Worm (Caenorhabditis elegans) whole organism, young adult: ENCODE measurements around the gene gcn-1.

ENCODE experiments used
- B0261.1 ChIP-seq: sonication (generic microtip); optimal IDR thresholded peaks from 2 replicates; lab custom pipeline; 2016; ENCODE audit warnings: mild to moderate bottlenecking, missing genetic modification characterization, moderate library complexity, missing compliant biosample characterization
- F23B12.7 ChIP-seq: sonication (generic microtip); optimal IDR thresholded peaks from 2 replicates; lab custom pipeline; 2017; ENCODE audit warnings: missing genetic modification characterization, mild to moderate bottlenecking, missing compliant biosample characterization, antibody characterized with exemption, moderate library complexity; ENCODE audit not compliant: insufficient read depth
- F33H1.4 ChIP-seq: fragments of 200-800 bp; sonication (Bioruptor generic); IDR thresholded peaks from 2 replicates; pipeline ENCODE4 v1.3.6; 2022; ENCODE audit warnings: missing genetic modification reagents, missing genetic modification characterization, missing compliant biosample characterization
- F39B2.1 ChIP-seq: fragments of 200-800 bp; sonication (Bioruptor generic); IDR thresholded peaks from 2 replicates; pipeline ENCODE4 v1.3.6; 2022; ENCODE audit warnings: missing genetic modification reagents, missing genetic modification characterization, missing compliant biosample characterization
- T26A5.8 ChIP-seq: sonication (generic microtip); optimal IDR thresholded peaks from 2 replicates; lab custom pipeline; 2016; ENCODE audit warnings: missing genetic modification characterization, missing compliant biosample characterization
- Y56A3A.18 ChIP-seq: fragments of 200-800 bp; sonication (Bioruptor generic); IDR thresholded peaks from 2 replicates; pipeline ENCODE4 v1.3.6; 2022; ENCODE audit warnings: missing genetic modification reagents, missing genetic modification characterization, missing compliant biosample characterization
- Y95B8A.8 ChIP-seq: fragments of 200-800 bp; sonication (Bioruptor generic); IDR thresholded peaks from 2 replicates; pipeline ENCODE4 v1.3.6; 2022; ENCODE audit warnings: missing genetic modification reagents, missing genetic modification characterization, missing compliant biosample characterization
- ZK185.1 ChIP-seq: sonication (generic microtip); optimal IDR thresholded peaks from 2 replicates; lab custom pipeline; 2016; ENCODE audit warnings: mild to moderate bottlenecking, missing genetic modification characterization, missing compliant biosample characterization; ENCODE audit not compliant: poor library complexity, severe bottlenecking
- ama-1 ChIP-seq, 3 experiments: fragments of 150-350 bp in 1 of 3; sonication (generic microtip) in 2 of 3; optimal IDR thresholded peaks; 2 replicates each; lab custom pipeline; 2014 to 2018; ENCODE audit warnings: missing biosample characterization in 2 of 3, missing genetic modification characterization in 2 of 3, missing genetic modification reagents in 2 of 3
- aptf-2 ChIP-seq: fragments of 200-800 bp; sonication (Bioruptor generic); conservative IDR thresholded peaks from 2 replicates; pipeline ENCODE4 v1.3.6; 2022; ENCODE audit warnings: missing genetic modification reagents, missing genetic modification characterization, missing compliant biosample characterization
- attf-3 ChIP-seq: fragments of 200-800 bp; sonication (Bioruptor generic); conservative IDR thresholded peaks from 2 replicates; pipeline ENCODE4 v1.3.6; 2022; ENCODE audit warnings: missing genetic modification reagents, missing genetic modification characterization, missing compliant biosample characterization
- ceh-79 ChIP-seq: sonication (generic microtip); optimal IDR thresholded peaks from 2 replicates; lab custom pipeline; 2017; ENCODE audit warnings: mild to moderate bottlenecking, missing genetic modification characterization, missing compliant biosample characterization
- ceh-91 ChIP-seq: fragments of 200-800 bp; sonication (Bioruptor generic); IDR thresholded peaks from 2 replicates; pipeline ENCODE4 v1.3.6; 2022; ENCODE audit warnings: missing genetic modification reagents, missing genetic modification characterization, missing compliant biosample characterization
- die-1 ChIP-seq: sonication (generic microtip); optimal IDR thresholded peaks from 2 replicates; lab custom pipeline; 2016; ENCODE audit warnings: missing genotype, mild to moderate bottlenecking, missing genetic modification characterization, missing compliant biosample characterization
- dpff-1 ChIP-seq: sonication (generic microtip); optimal IDR thresholded peaks from 2 replicates; lab custom pipeline; 2017; ENCODE audit warnings: mild to moderate bottlenecking, missing genetic modification characterization, missing compliant biosample characterization
- hmg-1.2 ChIP-seq: fragments of 200-800 bp; sonication (Bioruptor generic); IDR thresholded peaks from 2 replicates; pipeline ENCODE4 v1.3.6; 2022; ENCODE audit warnings: missing genetic modification reagents, missing genetic modification characterization, missing compliant biosample characterization
- hsf-1 ChIP-seq: fragments of 200-800 bp; sonication (Bioruptor generic); IDR thresholded peaks from 2 replicates; pipeline ENCODE4 v1.3.6; 2022; ENCODE audit warnings: missing genetic modification reagents, missing genetic modification characterization, missing compliant biosample characterization
- lag-1 ChIP-seq: fragments of 200-800 bp; sonication (Bioruptor generic); IDR thresholded peaks from 2 replicates; pipeline ENCODE4 v1.3.6; 2022; ENCODE audit warnings: missing genetic modification reagents, missing genetic modification characterization, missing compliant biosample characterization
- let-607 ChIP-seq, 2 experiments: fragments of 200-800 bp in 1 of 2; sonication (Bioruptor generic) in 1 of 2; sonication (generic microtip) in 1 of 2; optimal IDR thresholded peaks; 2 replicates each; lab custom pipeline; 2016 to 2018; ENCODE audit warnings: mild to moderate bottlenecking in 2 of 2, missing compliant biosample characterization in 2 of 2, missing genetic modification characterization in 2 of 2, moderate library complexity in 2 of 2, missing genotype in 1 of 2
- lin-26 ChIP-seq: fragments of 200-800 bp; sonication (Bioruptor generic); IDR thresholded peaks from 2 replicates; pipeline ENCODE4 v1.3.6; 2022; ENCODE audit warnings: missing genetic modification reagents, missing genetic modification characterization, missing compliant biosample characterization
- lin-40 ChIP-seq: sonication (generic microtip); optimal IDR thresholded peaks from 2 replicates; lab custom pipeline; 2016; ENCODE audit warnings: missing genetic modification characterization, mild to moderate bottlenecking, missing compliant biosample characterization, missing genotype, missing genetic modification reagents
- lin-54 ChIP-seq: fragments of 200-800 bp; sonication (Bioruptor generic); optimal IDR thresholded peaks from 2 replicates; lab custom pipeline; 2018; ENCODE audit warnings: mild to moderate bottlenecking, missing genetic modification characterization, missing compliant biosample characterization
- lsl-1 ChIP-seq: fragments of 200-800 bp; sonication (Bioruptor generic); optimal IDR thresholded peaks from 2 replicates; lab custom pipeline; 2018; ENCODE audit warnings: mild to moderate bottlenecking, missing genetic modification characterization, moderate library complexity, missing compliant biosample characterization
- madf-6 ChIP-seq: fragments of 200-800 bp; sonication (Bioruptor generic); IDR thresholded peaks from 2 replicates; pipeline ENCODE4 v1.3.6; 2022; ENCODE audit warnings: missing genetic modification reagents, missing genetic modification characterization, missing compliant biosample characterization
- madf-8 ChIP-seq: fragments of 200-800 bp; sonication (Bioruptor generic); conservative IDR thresholded peaks from 2 replicates; pipeline ENCODE4 v1.3.6; 2022; ENCODE audit warnings: missing genetic modification reagents, missing genetic modification characterization, missing compliant biosample characterization
- mes-4 ChIP-seq: sonication (generic microtip); optimal IDR thresholded peaks from 2 replicates; lab custom pipeline; 2016; ENCODE audit warnings: missing genotype, missing genetic modification characterization, missing compliant biosample characterization
- nfyb-1 ChIP-seq: fragments of 200-800 bp; sonication (Bioruptor generic); IDR thresholded peaks from 2 replicates; pipeline ENCODE4 v1.3.6; 2022; ENCODE audit warnings: missing genetic modification reagents, missing genetic modification characterization, missing compliant biosample characterization
- nhr-80 ChIP-seq: sonication (generic microtip); optimal IDR thresholded peaks from 2 replicates; lab custom pipeline; 2016; ENCODE audit warnings: missing genetic modification characterization, missing compliant biosample characterization
- rpc-1 ChIP-seq, 2 experiments: fragments of 150-350 bp in 1 of 2; sonication (generic microtip) in 1 of 2; optimal IDR thresholded peaks; 2 replicates each; lab custom pipeline; 2014 to 2018; ENCODE audit warnings: missing biosample characterization in 1 of 2, missing genetic modification characterization in 1 of 2, missing genetic modification reagents in 1 of 2, missing genotype in 1 of 2
- snpc-1.3 ChIP-seq: sonication (generic microtip); optimal IDR thresholded peaks from 2 replicates; lab custom pipeline; 2017; ENCODE audit warnings: missing genetic modification characterization, mild to moderate bottlenecking, missing compliant biosample characterization, antibody characterized with exemption, moderate library complexity, missing genotype, missing genetic modification reagents; ENCODE audit not compliant: insufficient read depth
- somi-1 ChIP-seq: fragments of 200-800 bp; sonication (Bioruptor generic); optimal IDR thresholded peaks from 2 replicates; lab custom pipeline; 2018; ENCODE audit warnings: mild to moderate bottlenecking, missing genetic modification characterization, missing compliant biosample characterization
- sptf-2 ChIP-seq: fragments of 200-800 bp; sonication (Bioruptor generic); optimal IDR thresholded peaks from 2 replicates; lab custom pipeline; 2018; ENCODE audit warnings: mild to moderate bottlenecking, missing genetic modification characterization, missing compliant biosample characterization
- tbp1 ChIP-seq: fragments of 200-800 bp; sonication (Bioruptor generic); optimal IDR thresholded peaks from 2 replicates; lab custom pipeline; 2018; ENCODE audit warnings: mild to moderate bottlenecking, missing genetic modification characterization, missing compliant biosample characterization
- ztf-26 ChIP-seq: sonication (generic microtip); optimal IDR thresholded peaks from 2 replicates; lab custom pipeline; 2017; ENCODE audit warnings: missing genetic modification characterization, missing compliant biosample characterization
- ztf-28 ChIP-seq: fragments of 200-800 bp; sonication (Bioruptor generic); IDR thresholded peaks from 2 replicates; pipeline ENCODE4 v1.3.6; 2022; ENCODE audit warnings: missing genetic modification reagents, missing genetic modification characterization, missing compliant biosample characterization
- ztf-6 ChIP-seq: fragments of 200-800 bp; sonication (Bioruptor generic); IDR thresholded peaks from 2 replicates; pipeline ENCODE4 v1.3.6; 2022; ENCODE audit warnings: missing genetic modification reagents, missing genetic modification characterization, missing compliant biosample characterization

gcn-1 gene

DNA sequence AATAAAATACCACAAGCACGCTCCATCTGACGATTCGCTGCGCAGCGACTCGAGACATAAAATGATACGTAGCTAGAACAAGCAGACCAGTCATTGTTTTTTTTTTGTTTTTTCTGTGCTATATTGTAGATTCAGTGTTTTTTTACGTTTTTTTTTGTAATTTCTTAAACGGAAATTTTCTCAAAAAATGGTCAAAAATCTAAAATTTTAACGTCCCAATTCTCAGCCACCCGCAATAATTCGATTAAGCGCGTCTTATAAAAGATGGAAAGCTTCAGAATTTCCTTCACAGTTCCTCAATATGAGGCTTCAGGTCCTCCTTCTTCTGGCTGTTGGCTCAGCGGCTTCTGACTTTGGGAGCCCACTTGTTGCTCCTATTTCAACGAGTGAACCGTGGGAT is 34.2 kb upstream of the gcn-1 start, which contains the start of gene Y48G9A.6:
TSS of gene Y48G9A.6 (plus strand) at position 301 of the 400 bp plus-strand sequence.
- TF ChIP-seq die-1 (tag; lab: Kevin White, UChicago) (no peak), hsf-1 (GFP tag; lab: Robert Waterston, UW) (no peak), T26A5.8 (no peak), dpff-1 (tag; lab: Kevin White, UChicago) (no peak), ceh-79 (tag; lab: Kevin White, UChicago) (no peak), ama-1 (optimal IDR thresholded peaks at IDR 0.05; lab: Kevin White, UChicago) (no peak), ama-1 (GFP tag; optimal IDR thresholded peaks at IDR 0.05; lab: Kevin White, UChicago) (no peak), F23B12.7 (tag; lab: Kevin White, UChicago) (no peak), aptf-2 (GFP tag; lab: Robert Waterston, UW) (no peak)
- TF ChIP-seq, all 124 proteins: peak for 0

DNA sequence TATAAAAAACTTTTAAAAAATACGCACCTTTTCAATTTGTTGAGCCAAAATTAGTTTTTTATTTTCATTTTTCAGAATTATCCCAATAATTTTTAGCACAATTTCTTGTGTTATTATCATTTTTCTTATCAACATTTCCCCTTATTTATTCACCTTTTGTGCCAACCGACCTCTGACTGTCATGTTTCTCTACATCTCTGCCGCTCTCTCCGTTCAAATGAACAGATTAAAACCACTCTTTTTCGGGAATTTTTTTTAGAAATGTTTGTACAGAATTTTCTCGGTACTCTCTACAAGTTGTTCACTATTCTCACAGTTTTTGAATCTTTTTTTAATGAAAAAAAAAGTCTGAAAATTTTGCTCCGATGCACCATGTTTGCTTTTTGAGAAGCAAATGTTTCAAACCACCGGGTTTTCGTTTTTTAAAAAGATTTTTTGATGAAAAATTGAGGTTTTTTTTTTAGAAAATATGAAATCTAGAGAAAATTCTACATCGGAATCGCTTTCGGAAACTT is 28.0 kb upstream of the gcn-1 start, which contains the start of gene frl-1:
TSS of gene frl-1 (plus strand) at position 465 of the 515 bp plus-strand sequence.
- TF ChIP-seq nhr-80 (peak; percentile 56), attf-3 (GFP tag; lab: Robert Waterston, UW) (no peak), sptf-2 (GFP tag; lab: Kevin White, UChicago) (no peak)

DNA sequence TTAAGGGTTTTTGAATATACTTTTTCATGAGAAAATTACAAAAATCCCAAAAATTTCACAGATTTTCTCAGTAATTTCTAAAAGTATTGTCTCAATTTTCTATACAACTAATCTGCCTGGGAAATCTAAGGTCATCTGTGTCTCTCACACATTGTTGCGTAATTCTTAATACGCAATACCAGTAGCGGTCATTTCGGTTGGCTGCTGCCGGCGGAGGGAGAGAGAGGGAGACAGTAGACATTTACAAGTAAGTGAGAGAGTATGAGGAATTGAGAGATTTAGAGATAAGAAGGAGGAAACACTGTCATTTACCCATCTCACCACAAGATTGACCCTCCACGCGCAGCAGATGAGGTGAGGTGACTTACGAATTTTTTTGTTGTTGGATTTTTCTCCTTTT is 25.8 kb upstream of the gcn-1 start:
- peak; percentile 75 for TF ChIP-seq hmg-1.2
- no peak for TF ChIP-seq nfyb-1 (GFP tag; lab: Robert Waterston, UW)

DNA sequence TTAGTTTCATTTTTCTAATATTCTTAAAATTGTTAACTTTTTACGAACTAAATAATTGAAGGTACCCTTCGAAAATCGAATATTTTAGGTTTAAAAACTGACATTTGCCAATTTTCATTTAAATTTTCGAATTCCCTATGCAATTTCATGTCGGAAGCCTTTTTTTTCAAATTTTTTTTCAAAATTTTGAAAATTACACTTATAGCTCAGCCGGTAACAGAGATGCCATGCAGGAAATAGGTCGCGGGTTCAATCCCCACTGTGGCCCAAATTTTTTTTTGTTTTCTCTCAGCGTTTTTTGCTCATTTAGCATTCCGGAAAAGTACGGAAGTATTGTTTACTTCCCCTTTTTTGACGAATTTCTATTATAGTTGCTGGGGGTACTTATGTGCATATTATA is 22.4 kb upstream of the gcn-1 start:
- TF ChIP-seq Y95B8A.8 (GFP tag; lab: Robert Waterston, UW) (no peak), B0261.1 (tag; lab: Kevin White, UChicago) (peak; percentile 45), tbp1 (GFP tag; lab: Kevin White, UChicago) (peak; percentile 72), rpc-1 (optimal IDR thresholded peaks at IDR 0.05; lab: Kevin White, UChicago) (no peak), rpc-1 (tag; optimal IDR thresholded peaks at IDR 0.05; lab: Kevin White, UChicago) (peak; percentile 63)
- TF ChIP-seq, all 124 proteins: peak for 3

DNA sequence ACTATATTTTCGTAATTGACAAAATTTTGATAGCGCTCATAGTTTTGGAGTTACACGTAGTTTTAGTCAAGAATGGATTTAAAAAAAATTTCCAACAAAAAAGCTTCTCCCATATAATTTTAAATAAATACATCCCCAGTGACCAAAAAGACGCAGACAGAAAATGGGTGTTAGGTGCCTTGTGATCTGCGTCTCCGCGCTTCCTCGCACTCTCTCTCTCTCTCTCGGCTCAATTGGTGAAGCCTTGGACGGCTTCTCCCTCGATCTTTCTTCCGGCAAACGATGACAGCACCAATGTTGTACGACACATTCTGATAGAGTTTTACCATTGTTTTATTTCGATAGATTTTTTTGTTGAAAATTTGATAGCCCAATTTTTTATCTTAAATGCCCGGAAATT is 21.8 kb upstream of the gcn-1 start:
- TF ChIP-seq hmg-1.2 (peak; percentile 73; the same call in 1 of the 2 replicates), ZK185.1 (tag; lab: Kevin White, UChicago) (no peak), rpc-1 (optimal IDR thresholded peaks at IDR 0.05; lab: Kevin White, UChicago) (no peak), rpc-1 (tag; optimal IDR thresholded peaks at IDR 0.05; lab: Kevin White, UChicago) (no peak)

DNA sequence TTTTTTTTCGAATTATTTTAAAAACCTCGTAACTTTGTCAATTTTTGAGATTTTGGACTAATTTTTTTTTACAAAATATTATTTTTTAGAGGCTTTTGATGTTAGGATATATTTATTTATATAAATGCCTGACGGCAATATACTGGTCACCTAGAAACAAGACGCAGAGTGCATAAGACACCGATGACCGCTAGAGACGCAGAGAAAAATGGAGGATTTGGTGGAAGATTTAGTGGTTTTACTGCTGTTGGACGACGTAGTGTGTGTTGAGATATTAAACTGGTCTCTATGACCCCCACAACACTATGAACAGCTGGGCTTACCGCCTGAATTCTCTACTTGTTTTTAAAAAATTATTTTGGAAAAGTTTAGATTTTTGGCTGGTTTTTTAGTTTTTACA is 19.7 kb upstream of the gcn-1 start:
- no peak for TF ChIP-seq ztf-28 (GFP tag; lab: Robert Waterston, UW)
- no peak for TF ChIP-seq madf-8
- peak; percentile 64; the same call in 1 of the 2 replicates for TF ChIP-seq hmg-1.2
- TF ChIP-seq lin-40 (tag; lab: Kevin White, UChicago): no peak
- no peak for TF ChIP-seq ztf-26 (tag; lab: Kevin White, UChicago)
- TF ChIP-seq, all 124 proteins: peak for 1

DNA sequence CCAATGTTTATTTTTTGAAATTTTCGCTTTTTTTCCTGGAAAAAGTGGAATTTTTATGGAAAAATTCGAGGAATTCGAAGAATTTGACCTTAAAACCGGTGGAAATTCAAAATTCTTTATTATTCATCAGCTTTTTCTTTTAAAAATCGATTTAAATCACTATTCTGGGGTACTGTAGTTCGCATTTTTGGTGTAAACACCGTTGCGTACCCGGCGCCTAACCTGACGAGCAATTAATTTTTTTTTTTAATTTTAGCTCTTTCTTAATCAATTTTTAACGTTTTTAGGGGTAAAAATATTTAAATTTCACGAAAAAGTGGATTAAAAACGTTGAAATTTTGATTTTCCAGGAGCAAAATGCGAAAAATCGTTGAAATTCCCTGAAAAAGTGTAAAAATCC is 17.8 kb upstream of the gcn-1 start:
- TF ChIP-seq snpc-1.3 (no peak), lsl-1 (GFP tag; lab: Kevin White, UChicago) (peak; percentile 82), die-1 (tag; lab: Kevin White, UChicago) (no peak), ztf-6 (no peak), somi-1 (GFP tag; lab: Kevin White, UChicago) (no peak), F39B2.1 (no peak), lag-1 (GFP tag; lab: Robert Waterston, UW) (no peak), madf-6 (peak; percentile 59; the same call in 1 of the 2 replicates), Y56A3A.18 (no peak), F33H1.4 (GFP tag; lab: Robert Waterston, UW) (peak; percentile 23; the same call in 1 of the 2 replicates), ceh-91 (GFP tag; lab: Robert Waterston, UW) (no peak), lin-54 (GFP tag; lab: Kevin White, UChicago) (peak; percentile 48), lin-26 (GFP tag; lab: Robert Waterston, UW) (no peak), mes-4 (tag; lab: Kevin White, UChicago) (no peak), nfyb-1 (GFP tag; lab: Robert Waterston, UW) (no peak), let-607 (tag; optimal IDR thresholded peaks at IDR 0.05; lab: Kevin White, UChicago) (no peak)
